Fruit fly (Drosophila melanogaster) ovary, adult (tissue): Measurements from ENCODE around the gene Cyp310a1.

Experiments
- CG17801 ChIP-seq: fragments of 200-800 bp; optimal IDR thresholded peaks from 2 replicates; lab custom pipeline; 2019; ENCODE audit warnings: missing biosample characterization, mild to moderate bottlenecking, missing genetic modification characterization, moderate library complexity; ENCODE audit not compliant: partially characterized antibody

Gene Cyp310a1

DNA sequence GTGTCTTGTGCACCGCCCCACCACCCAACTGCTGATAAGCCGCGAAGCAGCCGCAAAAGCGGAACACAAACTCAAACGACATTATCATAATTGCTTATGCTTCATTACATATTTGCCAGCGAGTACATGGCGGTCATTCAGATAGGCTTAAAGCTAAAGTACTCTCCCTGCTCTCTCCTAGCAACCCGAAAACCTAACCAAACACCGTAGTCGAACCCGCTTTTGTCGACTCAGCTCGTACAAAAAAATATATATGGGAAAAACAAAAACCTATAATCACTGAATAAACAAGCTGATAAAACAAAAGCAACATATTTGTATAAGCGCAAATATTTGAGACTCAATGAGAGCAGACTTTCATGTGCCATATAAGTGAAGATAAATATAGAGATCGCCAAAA, 25.8 kb downstream of the Cyp310a1 start:
- TF ChIP-seq CG17801 (GFP tag; lab: Kevin White, UChicago) = no peak

DNA sequence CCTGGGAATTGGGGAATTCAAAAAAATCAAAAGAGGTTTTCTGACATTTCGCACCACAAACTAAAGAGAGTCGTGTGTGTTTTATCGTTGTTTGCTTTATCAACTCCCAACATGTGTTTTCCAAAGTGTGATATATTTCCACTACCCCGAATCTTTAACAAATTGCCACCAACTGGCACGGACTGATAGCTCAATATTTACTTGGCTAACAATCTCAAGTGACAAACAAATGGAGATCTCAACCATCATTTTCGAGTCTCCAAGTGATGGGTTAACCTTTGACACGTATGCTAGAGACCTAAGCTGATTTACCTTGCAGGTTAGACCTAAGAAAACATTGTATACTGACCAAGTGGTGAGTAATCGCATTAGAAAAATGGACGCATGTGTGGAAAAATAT, 27.3 kb downstream of the Cyp310a1 start:
- TF ChIP-seq CG17801 (GFP tag; lab: Kevin White, UChicago) = no peak

DNA sequence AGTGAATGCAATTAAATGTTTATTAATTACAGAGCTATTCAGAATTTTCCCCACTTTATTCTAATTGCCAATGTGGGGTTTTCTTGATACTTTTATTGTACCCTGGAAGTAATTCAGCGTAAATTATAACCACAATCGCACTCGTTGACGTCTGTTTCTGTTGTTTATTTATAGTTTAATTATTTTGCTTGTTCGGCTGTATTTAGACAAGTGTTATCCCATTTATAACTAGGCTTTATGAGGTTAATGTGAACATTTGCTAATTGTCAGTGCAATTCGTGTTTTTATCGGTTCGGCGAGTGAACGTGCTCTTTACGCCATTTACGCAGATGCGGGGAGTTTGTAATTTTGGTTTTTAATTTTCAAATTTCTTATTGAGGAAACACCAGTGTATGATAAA, 27.8 kb downstream of the Cyp310a1 start:
- TF ChIP-seq CG17801 (GFP tag; lab: Kevin White, UChicago) = no peak

DNA sequence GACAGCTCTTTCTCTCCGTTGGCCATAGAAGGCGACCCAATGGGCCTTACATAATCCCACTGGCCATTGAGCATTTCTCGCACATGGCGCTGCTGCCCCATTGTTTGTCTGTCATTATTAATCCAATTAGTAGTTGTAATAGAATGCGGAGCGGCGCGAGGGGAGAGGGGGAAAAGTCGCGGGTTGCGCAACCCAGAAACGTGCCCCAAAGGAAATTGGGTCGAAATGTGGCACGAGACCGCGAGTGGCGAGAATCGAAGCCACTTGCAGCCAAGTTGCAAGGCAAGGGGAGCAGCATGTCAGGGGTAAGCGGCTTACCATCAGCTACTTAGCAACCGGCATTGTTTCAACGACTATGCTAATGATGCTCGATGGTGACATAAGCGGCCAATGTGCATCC, 28.4 kb downstream of the Cyp310a1 start:
- no peak for TF ChIP-seq CG17801 (GFP tag; lab: Kevin White, UChicago)

DNA sequence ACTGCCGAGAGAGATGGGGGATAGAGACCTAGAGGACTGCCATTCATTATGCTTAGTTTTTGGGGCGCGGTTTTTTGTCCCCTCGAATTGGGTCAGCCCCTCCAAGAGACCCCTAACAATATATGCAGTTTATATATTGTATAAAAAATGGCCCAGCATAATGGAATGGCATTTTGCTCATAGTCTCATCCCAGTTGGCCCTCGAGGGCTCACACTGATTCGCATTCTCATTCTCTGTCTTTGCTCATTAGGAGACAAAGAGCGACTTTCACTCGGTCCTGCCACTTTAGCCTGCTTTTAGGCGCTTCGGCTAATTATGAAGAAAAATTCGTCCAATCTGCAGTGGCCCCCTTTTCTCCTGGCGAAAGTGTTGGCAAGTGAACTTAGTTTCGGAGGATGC, 29.4 kb downstream of the Cyp310a1 start:
- no peak for TF ChIP-seq CG17801 (GFP tag; lab: Kevin White, UChicago)

DNA sequence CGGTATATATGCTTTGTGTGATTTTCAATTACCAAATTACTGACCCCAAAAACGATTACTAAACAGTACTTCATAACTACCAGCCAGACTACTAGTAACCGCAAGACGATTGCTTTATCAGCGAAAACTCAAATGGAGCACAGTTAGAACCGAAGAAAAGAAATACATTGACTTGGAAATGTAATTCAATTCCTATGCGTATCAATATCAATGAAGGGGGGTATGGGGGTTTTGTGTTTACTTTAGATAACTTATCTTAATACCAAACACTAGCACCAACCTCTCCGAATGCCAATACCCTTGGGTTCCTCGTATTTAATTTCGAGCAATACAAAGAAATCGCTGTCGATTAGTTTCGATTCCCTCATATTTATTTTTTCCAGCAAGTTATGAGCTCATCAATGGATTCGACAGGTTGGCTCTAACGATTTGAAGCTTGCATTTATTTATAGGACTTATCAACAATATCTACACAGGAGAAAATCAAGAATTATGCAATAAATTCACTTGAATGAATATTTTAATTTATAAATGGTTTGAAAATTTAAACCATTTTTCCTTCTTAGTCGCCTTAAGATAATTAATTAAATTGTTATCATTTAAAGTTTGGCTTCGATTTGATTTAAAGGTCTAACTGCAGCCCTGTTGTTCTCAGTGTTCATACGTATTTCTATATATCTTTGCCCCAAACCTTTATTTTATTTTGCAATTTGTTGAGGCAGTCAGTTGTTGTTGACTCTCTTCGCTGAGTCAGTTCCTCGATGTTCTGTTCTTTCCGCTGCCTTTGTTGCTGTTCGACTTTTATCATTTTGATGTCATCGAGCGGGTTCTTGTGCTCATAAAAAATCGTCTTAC, 31.2 kb downstream of the Cyp310a1 start:
- peak; percentile 93 for TF ChIP-seq CG17801 (GFP tag; lab: Kevin White, UChicago)

DNA sequence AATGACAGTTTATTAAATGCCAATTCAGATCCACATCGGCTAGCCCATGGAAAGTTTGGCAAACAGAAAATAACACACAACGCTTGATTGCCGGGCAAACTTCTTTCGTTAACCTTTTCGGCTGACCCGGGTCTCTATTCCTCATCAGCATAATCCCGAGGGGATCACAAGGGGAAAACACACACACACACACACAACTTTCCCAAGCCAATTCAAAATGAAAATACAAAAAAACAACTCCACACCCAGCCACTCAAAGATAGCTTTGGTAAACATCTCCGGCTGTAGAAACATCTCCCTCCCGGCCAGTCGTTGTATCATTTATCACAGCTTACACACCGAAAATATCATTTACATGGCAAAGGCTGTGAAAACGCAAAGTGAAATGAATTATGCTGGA, 32.7 kb downstream of the Cyp310a1 start:
- no peak for TF ChIP-seq CG17801 (GFP tag; lab: Kevin White, UChicago)

DNA sequence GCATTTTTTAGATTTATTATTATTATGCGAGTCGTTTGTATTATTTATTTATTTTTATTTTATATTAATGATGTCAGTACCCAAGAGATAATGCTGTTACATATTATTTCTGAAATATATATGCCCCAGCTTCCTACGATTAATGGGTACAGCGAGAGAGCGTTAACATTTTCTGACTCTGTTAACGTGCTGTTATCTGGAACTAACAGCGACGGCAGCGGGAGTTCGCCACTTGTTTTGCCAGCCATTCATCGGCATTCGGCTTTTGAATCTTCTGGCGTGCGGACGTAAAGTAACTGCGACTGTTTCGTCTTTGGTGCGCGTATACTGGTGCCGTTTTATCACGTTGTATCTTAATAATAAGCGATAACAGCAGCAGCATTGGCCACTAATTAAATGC, 35.8 kb downstream of the Cyp310a1 start, which contains the start of gene MESR3:
Gene MESR3 (plus strand): TSS at position 254 of the 400 bp plus-strand sequence.
- TF ChIP-seq CG17801 (GFP tag; lab: Kevin White, UChicago) = peak; percentile 76

DNA sequence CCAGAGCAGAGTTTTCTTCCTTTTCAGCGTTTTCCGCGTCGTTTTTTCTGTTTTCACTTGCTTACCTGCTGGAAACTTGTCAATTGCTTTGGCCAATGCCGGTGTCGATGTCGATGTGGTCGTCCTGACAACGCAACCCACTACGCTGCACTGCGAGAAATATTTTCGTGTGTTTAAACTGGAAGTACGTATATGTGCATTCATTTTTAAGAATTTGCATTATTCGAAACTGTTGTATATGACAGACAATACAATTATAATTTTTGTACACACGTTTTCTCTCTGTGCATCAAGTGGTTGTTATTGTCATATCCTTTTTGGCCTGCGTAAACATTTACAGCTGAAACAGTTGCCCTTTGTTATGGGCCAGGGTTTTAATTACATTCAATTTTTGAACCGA, 36.8 kb downstream of the Cyp310a1 start, which contains the start of gene IFT46:
Gene IFT46 (minus strand): TSS at position 88 of the 400 bp plus-strand sequence.
- no peak for TF ChIP-seq CG17801 (GFP tag; lab: Kevin White, UChicago)

DNA sequence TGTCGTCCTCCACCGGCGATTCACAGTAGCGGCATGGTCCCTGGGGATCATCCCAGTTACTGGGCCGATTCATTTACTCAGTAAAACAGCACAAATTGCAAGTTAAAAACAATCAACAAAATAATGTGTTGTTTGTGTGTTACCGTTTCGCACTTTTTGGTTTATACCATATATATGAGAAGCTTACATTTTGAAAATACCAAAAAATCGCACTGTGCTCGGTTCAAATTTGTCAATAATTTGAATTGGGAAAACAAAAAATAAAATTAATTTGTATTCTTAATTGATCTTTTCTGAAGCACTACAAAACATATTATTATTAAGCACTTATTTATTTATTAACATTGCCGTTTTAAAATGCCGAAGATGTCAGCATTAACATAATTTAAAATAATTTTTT, 40.7 kb downstream of the Cyp310a1 start, which contains the start of gene Atac2:
Gene Atac2 (minus strand): TSS at position 144 of the 400 bp plus-strand sequence.
- no peak for TF ChIP-seq CG17801 (GFP tag; lab: Kevin White, UChicago)

DNA sequence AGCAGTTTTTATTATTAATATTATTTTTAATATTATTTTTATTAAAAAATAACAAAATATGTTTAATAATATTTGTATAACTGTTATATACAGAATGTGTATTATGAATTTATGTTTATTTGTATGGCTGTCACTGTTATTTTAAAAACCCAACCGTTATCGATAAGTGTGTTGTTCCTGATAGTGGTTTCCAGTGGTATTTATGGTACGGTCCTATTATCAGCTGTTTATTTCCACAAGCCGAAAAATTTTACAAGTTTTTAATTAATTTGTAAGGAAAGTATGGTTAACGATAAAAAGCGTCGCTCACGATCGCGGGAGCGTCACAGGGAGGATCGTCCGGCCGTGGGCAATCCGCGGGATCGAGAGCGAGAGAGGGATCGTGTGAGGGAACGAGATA, 46.2 kb downstream of the Cyp310a1 start, which contains the start of gene CG10333:
Gene CG10333 (plus strand): TSS at position 191 of the 400 bp plus-strand sequence.
- TF ChIP-seq CG17801 (GFP tag; lab: Kevin White, UChicago) = no peak

DNA sequence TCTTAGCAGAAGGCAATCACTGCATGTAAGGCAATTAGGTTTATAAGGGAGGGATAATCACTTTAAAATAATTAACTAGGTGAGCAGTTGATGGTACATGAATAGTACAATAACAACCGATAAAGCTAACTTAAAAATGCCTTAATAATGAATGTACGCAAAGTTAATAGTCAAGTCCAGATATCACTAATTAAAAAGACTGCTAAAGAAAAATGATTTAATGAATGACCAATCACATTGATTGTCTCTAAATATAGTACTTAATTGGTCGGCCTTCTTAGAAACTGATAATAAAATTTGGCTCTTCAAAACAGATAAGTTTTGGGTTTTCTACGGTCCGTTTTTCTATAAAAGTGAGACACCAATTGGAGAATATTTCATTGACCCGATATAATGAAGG, 47.3 kb downstream of the Cyp310a1 start, which contains the start of gene CG31789:
Gene CG31789 (plus strand): TSS at position 380 of the 400 bp plus-strand sequence.
- no peak for TF ChIP-seq CG17801 (GFP tag; lab: Kevin White, UChicago)

DNA sequence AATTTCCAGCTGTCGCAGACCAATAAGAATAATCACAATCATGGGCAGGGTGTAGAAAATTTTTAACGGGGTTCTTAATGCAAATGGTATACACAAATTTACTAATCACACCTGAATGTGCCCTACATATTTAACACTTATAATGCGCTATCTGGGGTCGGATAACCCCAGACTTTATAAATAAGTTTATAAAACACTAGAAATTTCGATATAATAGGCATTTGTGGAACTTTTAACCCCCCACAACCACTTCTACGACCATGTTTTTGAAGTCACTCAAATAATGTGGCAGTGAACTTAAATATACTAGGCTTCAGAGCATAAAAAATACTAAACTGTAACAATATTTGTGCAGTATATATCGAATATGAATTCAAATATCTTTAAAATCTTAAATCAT, 47.8 kb downstream of the Cyp310a1 start, which contains the start of gene CG10413:
Gene CG10413 (minus strand): TSS at position 264 of the 400 bp plus-strand sequence.
- peak; percentile 97 for TF ChIP-seq CG17801 (GFP tag; lab: Kevin White, UChicago)
